Worm (Caenorhabditis elegans) whole organism, young adult: Measurements from ENCODE around the gene dhhc-1.

ENCODE experiments used
- B0261.1 ChIP-seq: sonication (generic microtip); optimal IDR thresholded peaks from 2 replicates; lab custom pipeline; 2016; ENCODE audit warnings: mild to moderate bottlenecking, missing genetic modification characterization, moderate library complexity, missing compliant biosample characterization
- F37B4.10 ChIP-seq: fragments of 200-800 bp; sonication (Bioruptor generic); IDR thresholded peaks from 2 replicates; pipeline ENCODE4 v1.3.6; 2022; ENCODE audit warnings: missing genetic modification characterization, missing compliant biosample characterization
- F49E8.2 ChIP-seq: sonication (generic microtip); optimal IDR thresholded peaks from 3 replicates; lab custom pipeline; 2017; ENCODE audit warnings: missing genetic modification characterization, mild to moderate bottlenecking, missing compliant biosample characterization, antibody characterized with exemption, moderate library complexity; ENCODE audit not compliant: insufficient read depth
- F55B11.4 ChIP-seq: sonication (generic microtip); optimal IDR thresholded peaks from 2 replicates; lab custom pipeline; 2016; ENCODE audit warnings: missing compliant biosample characterization, missing genetic modification characterization, borderline replicate concordance; ENCODE audit not compliant: insufficient read depth
- F57A8.1 ChIP-seq: fragments of 200-800 bp; sonication (Bioruptor generic); optimal IDR thresholded peaks from 2 replicates; lab custom pipeline; 2018; ENCODE audit warnings: mild to moderate bottlenecking, missing genetic modification characterization, moderate library complexity, missing compliant biosample characterization
- T07F8.4 ChIP-seq: sonication (generic microtip); optimal IDR thresholded peaks from 2 replicates; lab custom pipeline; 2016; ENCODE audit warnings: mild to moderate bottlenecking, missing genetic modification characterization, moderate library complexity, missing compliant biosample characterization
- T26A5.8 ChIP-seq: sonication (generic microtip); optimal IDR thresholded peaks from 2 replicates; lab custom pipeline; 2016; ENCODE audit warnings: missing genetic modification characterization, missing compliant biosample characterization
- Y95B8A.8 ChIP-seq: fragments of 200-800 bp; sonication (Bioruptor generic); IDR thresholded peaks from 2 replicates; pipeline ENCODE4 v1.3.6; 2022; ENCODE audit warnings: missing genetic modification reagents, missing genetic modification characterization, missing compliant biosample characterization
- ZK185.1 ChIP-seq: sonication (generic microtip); optimal IDR thresholded peaks from 2 replicates; lab custom pipeline; 2016; ENCODE audit warnings: mild to moderate bottlenecking, missing genetic modification characterization, missing compliant biosample characterization; ENCODE audit not compliant: poor library complexity, severe bottlenecking
- ama-1 ChIP-seq, 3 experiments: fragments of 150-350 bp in 1 of 3; sonication (generic microtip) in 2 of 3; optimal IDR thresholded peaks; 2 replicates each; lab custom pipeline; 2014 to 2018; ENCODE audit warnings: missing biosample characterization in 2 of 3, missing genetic modification characterization in 2 of 3, missing genetic modification reagents in 2 of 3
- attf-5 ChIP-seq: fragments of 200-800 bp; sonication (Bioruptor generic); optimal IDR thresholded peaks from 2 replicates; lab custom pipeline; 2018; ENCODE audit warnings: mild to moderate bottlenecking, missing genetic modification characterization, missing compliant biosample characterization
- ceh-27 ChIP-seq: fragments of 200-800 bp; sonication (Bioruptor generic); optimal IDR thresholded peaks from 2 replicates; lab custom pipeline; 2018; ENCODE audit warnings: mild to moderate bottlenecking, missing genetic modification characterization, moderate library complexity, missing compliant biosample characterization
- die-1 ChIP-seq: sonication (generic microtip); optimal IDR thresholded peaks from 2 replicates; lab custom pipeline; 2016; ENCODE audit warnings: missing genotype, mild to moderate bottlenecking, missing genetic modification characterization, missing compliant biosample characterization
- dox-1 ChIP-seq: fragments of 200-800 bp; sonication (Bioruptor generic); IDR thresholded peaks from 2 replicates; pipeline ENCODE4 v1.3.6; 2022; ENCODE audit warnings: missing genetic modification reagents, missing genetic modification characterization, missing compliant biosample characterization
- egrh-3 ChIP-seq: fragments of 200-800 bp; sonication (Bioruptor generic); IDR thresholded peaks from 2 replicates; pipeline ENCODE4 v1.3.6; 2022; ENCODE audit warnings: missing genetic modification reagents, missing genetic modification characterization, missing compliant biosample characterization
- ekl-4 ChIP-seq: fragments of 200-800 bp; sonication (Bioruptor generic); IDR thresholded peaks from 2 replicates; pipeline ENCODE4 v1.3.6; 2022; ENCODE audit warnings: missing genetic modification reagents, missing genetic modification characterization, missing compliant biosample characterization
- him-1 ChIP-seq: sonication (generic microtip); optimal IDR thresholded peaks from 2 replicates; lab custom pipeline; 2016; ENCODE audit warnings: missing genotype, missing genetic modification reagents, missing genetic modification characterization, missing compliant biosample characterization
- hmg-1.2 ChIP-seq: fragments of 200-800 bp; sonication (Bioruptor generic); IDR thresholded peaks from 2 replicates; pipeline ENCODE4 v1.3.6; 2022; ENCODE audit warnings: missing genetic modification reagents, missing genetic modification characterization, missing compliant biosample characterization
- hmg-20 ChIP-seq: fragments of 200-800 bp; sonication (Bioruptor generic); IDR thresholded peaks from 2 replicates; pipeline ENCODE4 v1.3.6; 2022; ENCODE audit warnings: missing genetic modification reagents, missing genetic modification characterization, missing compliant biosample characterization
- lin-26 ChIP-seq: fragments of 200-800 bp; sonication (Bioruptor generic); IDR thresholded peaks from 2 replicates; pipeline ENCODE4 v1.3.6; 2022; ENCODE audit warnings: missing genetic modification reagents, missing genetic modification characterization, missing compliant biosample characterization
- lin-40 ChIP-seq: sonication (generic microtip); optimal IDR thresholded peaks from 2 replicates; lab custom pipeline; 2016; ENCODE audit warnings: missing genetic modification characterization, mild to moderate bottlenecking, missing compliant biosample characterization, missing genotype, missing genetic modification reagents
- madf-6 ChIP-seq: fragments of 200-800 bp; sonication (Bioruptor generic); IDR thresholded peaks from 2 replicates; pipeline ENCODE4 v1.3.6; 2022; ENCODE audit warnings: missing genetic modification reagents, missing genetic modification characterization, missing compliant biosample characterization
- nhr-27 ChIP-seq: fragments of 200-800 bp; sonication (Bioruptor generic); optimal IDR thresholded peaks from 2 replicates; lab custom pipeline; 2018; ENCODE audit warnings: mild to moderate bottlenecking, missing genetic modification characterization, moderate library complexity, missing compliant biosample characterization
- nhr-80 ChIP-seq: sonication (generic microtip); optimal IDR thresholded peaks from 2 replicates; lab custom pipeline; 2016; ENCODE audit warnings: missing genetic modification characterization, missing compliant biosample characterization
- nhr-90 ChIP-seq: sonication (generic microtip); optimal IDR thresholded peaks from 2 replicates; lab custom pipeline; 2016; ENCODE audit warnings: missing genotype, mild to moderate bottlenecking, missing genetic modification characterization, missing compliant biosample characterization
- pbrm-1 ChIP-seq: fragments of 200-800 bp; sonication (Bioruptor generic); IDR thresholded peaks from 2 replicates; pipeline ENCODE4 v1.3.6; 2022; ENCODE audit warnings: missing genetic modification reagents, missing genetic modification characterization, missing compliant biosample characterization
- rcor-1 ChIP-seq: fragments of 200-800 bp; sonication (Bioruptor generic); IDR thresholded peaks from 2 replicates; pipeline ENCODE4 v1.3.6; 2022; ENCODE audit warnings: missing genetic modification reagents, missing genetic modification characterization, missing compliant biosample characterization
- rec-8 ChIP-seq, 2 experiments: sonication (generic microtip); optimal IDR thresholded peaks; 2 replicates each; lab custom pipeline; 2016; ENCODE audit warnings: mild to moderate bottlenecking in 2 of 2, missing genetic modification characterization in 2 of 2, missing genetic modification reagents in 2 of 2, missing genotype in 2 of 2, missing biosample characterization in 1 of 2, missing compliant biosample characterization in 1 of 2, moderate library complexity in 1 of 2
- snpc-4 ChIP-seq, 5 experiments: fragments of 150-350 bp in 1 of 5; sonication (generic microtip) in 4 of 5; optimal IDR thresholded peaks; 2 replicates each; lab custom pipeline; 2014 to 2018; ENCODE audit warnings: missing genetic modification characterization in 5 of 5, missing biosample characterization in 3 of 5, antibody characterized with exemption in 2 of 5, mild to moderate bottlenecking in 2 of 5, missing compliant biosample characterization in 2 of 5, missing genotype in 2 of 5, moderate library complexity in 2 of 5, missing genetic modification reagents in 1 of 5
- tbp1 ChIP-seq: fragments of 200-800 bp; sonication (Bioruptor generic); optimal IDR thresholded peaks from 2 replicates; lab custom pipeline; 2018; ENCODE audit warnings: mild to moderate bottlenecking, missing genetic modification characterization, missing compliant biosample characterization
- zim-3 ChIP-seq: sonication (generic microtip); optimal IDR thresholded peaks from 2 replicates; lab custom pipeline; 2017; ENCODE audit warnings: mild to moderate bottlenecking, missing genetic modification characterization, moderate library complexity, missing compliant biosample characterization
- ztf-18 ChIP-seq: sonication (generic microtip); optimal IDR thresholded peaks from 2 replicates; lab custom pipeline; 2016; ENCODE audit warnings: missing genotype, mild to moderate bottlenecking, missing genetic modification characterization, missing compliant biosample characterization
- ztf-25 ChIP-seq: fragments of 200-800 bp; sonication (Bioruptor generic); IDR thresholded peaks from 2 replicates; pipeline ENCODE4 v1.3.6; 2022; ENCODE audit warnings: missing genetic modification reagents, missing genetic modification characterization, missing compliant biosample characterization

Gene dhhc-1

DNA sequence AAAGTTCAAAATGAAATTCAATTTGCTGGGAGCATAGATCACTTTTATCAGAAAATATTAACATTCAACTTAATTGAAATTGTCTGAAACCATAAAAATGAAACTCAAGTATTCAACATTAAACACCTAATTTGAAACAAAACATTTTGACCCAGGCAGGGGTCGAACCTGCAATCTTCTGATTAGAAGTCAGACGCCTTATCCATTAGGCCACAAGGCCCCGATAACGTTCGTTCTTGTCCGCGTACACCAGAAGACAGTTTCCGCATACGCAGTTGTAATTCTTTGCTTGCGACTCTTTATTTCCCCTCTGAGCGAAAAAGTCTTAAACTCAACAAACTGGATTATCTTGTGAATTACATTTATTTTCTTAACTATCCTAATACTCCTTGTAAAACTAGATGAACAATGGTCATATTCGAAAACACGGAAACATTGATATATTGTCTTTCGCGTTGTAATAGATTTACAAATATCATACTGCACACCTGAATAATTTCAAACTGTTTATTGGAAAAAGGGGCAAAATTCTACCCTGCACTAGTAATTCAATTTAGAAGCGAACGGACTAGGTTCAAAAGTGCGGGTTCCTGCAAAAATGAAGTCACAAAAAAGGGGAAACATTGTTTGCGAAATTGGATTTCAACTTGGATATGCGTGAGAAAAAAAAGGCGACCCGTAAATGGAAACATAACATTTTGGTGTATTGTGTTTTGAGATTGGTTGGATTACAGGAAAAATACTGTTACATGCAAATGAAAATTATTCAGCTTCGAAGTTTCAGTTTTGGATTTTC, 46.4 kb upstream of the dhhc-1 start (continued):
- TF ChIP-seq T07F8.4 (tag; lab: Kevin White, UChicago) = peak; percentile 63
- TF ChIP-seq hmg-1.2 (GFP tag; lab: Robert Waterston, UW) = peak; percentile 60; the same call in 1 of the 2 replicates
- peak; percentile 71 for TF ChIP-seq snpc-4 (GFP tag; optimal IDR thresholded peaks at IDR 0.05; lab: Kevin White, UChicago)
- TF ChIP-seq snpc-4 (tag; optimal IDR thresholded peaks at IDR 0.05; lab: Kevin White, UChicago) = peak in 2 of 4 experiments; percentile 27 to 81
- peak; percentile 74 for TF ChIP-seq pbrm-1
- TF ChIP-seq madf-6 (GFP tag; lab: Robert Waterston, UW) = peak; percentile 22; the same call in 1 of the 2 replicates
- TF ChIP-seq attf-5 = peak; percentile 38
- no peak for TF ChIP-seq ceh-27 (GFP tag; lab: Kevin White, UChicago)
- TF ChIP-seq rec-8 (tag; optimal IDR thresholded peaks at IDR 0.05; lab: Kevin White, UChicago) = peak in 1 of 2 experiments; percentile 60
- TF ChIP-seq zim-3 (tag; lab: Kevin White, UChicago) = peak; percentile 40
- TF ChIP-seq dox-1 = peak; percentile 65
- TF ChIP-seq nhr-90 (tag; lab: Kevin White, UChicago) = peak; percentile 61
- peak; percentile 64 for TF ChIP-seq ztf-18
- TF ChIP-seq ZK185.1 (tag; lab: Kevin White, UChicago) = peak; percentile 83
- TF ChIP-seq rcor-1 (GFP tag; lab: Robert Waterston, UW) = 0 out of 2 replicates have a peak, but pooled peaks have one; percentile 19
- no peak for TF ChIP-seq F37B4.10
- peak; percentile 25 for TF ChIP-seq nhr-80
- TF ChIP-seq B0261.1 (tag; lab: Kevin White, UChicago) = peak; percentile 82
- TF ChIP-seq nhr-27 (tag; lab: Kevin White, UChicago) = no peak
- TF ChIP-seq ztf-25 (GFP tag; lab: Robert Waterston, UW) = peak; percentile 73; the same call in 1 of the 2 replicates
- TF ChIP-seq ekl-4 = 0 out of 2 replicates have a peak, but pooled peaks have one; percentile 18
- no peak for TF ChIP-seq ama-1 (optimal IDR thresholded peaks at IDR 0.05; lab: Kevin White, UChicago)
- peak in 1 of 2 experiments; percentile 68 for TF ChIP-seq ama-1 (GFP tag; optimal IDR thresholded peaks at IDR 0.05; lab: Kevin White, UChicago)
- TF ChIP-seq hmg-20 (GFP tag; lab: Robert Waterston, UW) = 0 out of 2 replicates have a peak, but pooled peaks have one; percentile 34
- TF ChIP-seq tbp1 (GFP tag; lab: Kevin White, UChicago) = peak; percentile 96
- TF ChIP-seq F55B11.4 (tag; lab: Kevin White, UChicago) = no peak
- TF ChIP-seq lin-26 (GFP tag; lab: Robert Waterston, UW) = peak; percentile 92
- peak; percentile 26 for TF ChIP-seq F49E8.2
- peak; percentile 84 for TF ChIP-seq die-1 (tag; lab: Kevin White, UChicago)
- peak; percentile 64 for TF ChIP-seq him-1 (tag; lab: Kevin White, UChicago)

DNA sequence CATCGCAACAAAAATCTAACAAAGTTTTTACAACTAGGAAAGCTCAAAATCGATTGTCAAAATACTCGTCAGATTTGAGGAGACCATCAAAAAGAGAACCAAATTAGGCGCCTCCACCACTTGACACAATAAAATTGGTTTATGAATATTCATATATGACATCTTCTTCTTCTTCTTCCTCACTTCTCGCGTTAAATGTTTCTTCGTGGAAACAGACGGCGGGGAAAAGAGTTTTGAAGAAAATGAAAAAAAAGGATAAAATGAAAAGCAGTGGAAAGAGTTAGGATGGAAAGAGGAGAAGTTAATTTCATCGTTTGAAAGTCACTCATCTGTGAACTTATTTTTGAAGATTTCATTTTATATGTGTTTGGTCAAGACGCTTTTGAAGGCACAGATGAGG, 34.7 kb upstream of the dhhc-1 start:
- TF ChIP-seq Y95B8A.8 (no peak), rcor-1 (GFP tag; lab: Robert Waterston, UW) (no peak), T07F8.4 (tag; lab: Kevin White, UChicago) (no peak), lin-40 (tag; lab: Kevin White, UChicago) (no peak), T26A5.8 (no peak), F57A8.1 (GFP tag; lab: Kevin White, UChicago) (no peak), egrh-3 (GFP tag; lab: Robert Waterston, UW) (no peak), ceh-27 (GFP tag; lab: Kevin White, UChicago) (no peak)
- TF ChIP-seq, all 124 proteins: peak for 0
